Worm (Caenorhabditis elegans) whole organism, L2 larva: Measurements from ENCODE around the gene ndub-2.

Experiments used
- ama-1 ChIP-seq: fragments of 150-350 bp; optimal IDR thresholded peaks from 2 replicates; lab custom pipeline; 2018; ENCODE audit warnings: inconsistent platforms
- unc-39 ChIP-seq: fragments of 150-350 bp; optimal IDR thresholded peaks from 2 replicates; lab custom pipeline; 2014; ENCODE audit warnings: missing biosample characterization, missing genetic modification characterization
- ztf-4 ChIP-seq: fragments of 150-350 bp; optimal IDR thresholded peaks from 2 replicates; lab custom pipeline; 2014; ENCODE audit warnings: missing biosample characterization, missing genetic modification characterization

- TF ChIP-seq ama-1 (lab: Kevin White, UChicago) (no peak), unc-39 (no peak), ztf-4 (tag; lab: Kevin White, UChicago) (no peak)
Measured at ce11 chrII:8951270-8951669, 44.9 kb upstream of the ndub-2 start.
